Fruit fly (Drosophila melanogaster): Measurements from ENCODE around the gene CG5641.

CG5641 gene

DNA sequence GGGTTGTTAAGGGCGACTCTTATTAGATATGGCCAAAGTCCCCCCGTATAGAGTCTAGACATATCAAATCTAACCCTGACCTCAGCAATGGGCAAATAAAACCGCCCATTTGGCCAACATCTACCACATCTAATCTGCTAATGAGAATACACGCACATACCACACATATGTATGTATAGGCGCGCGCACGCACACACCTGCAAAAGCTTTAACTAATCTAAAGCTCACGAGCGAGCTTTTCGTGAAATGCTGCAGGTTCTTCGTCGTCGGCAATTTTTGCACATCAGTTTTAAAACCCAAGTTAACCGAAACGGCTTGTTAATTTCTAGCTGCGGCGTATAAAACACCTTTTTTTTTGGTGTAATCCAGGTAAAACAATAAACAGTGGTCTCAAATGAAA is 14.7 kb upstream of the CG5641 start:
- no peak for TF ChIP-seq CTCF (optimal IDR thresholded peaks at IDR 0.05)
- no peak for TF ChIP-seq CG8478 (optimal IDR thresholded peaks at IDR 0.05)

DNA sequence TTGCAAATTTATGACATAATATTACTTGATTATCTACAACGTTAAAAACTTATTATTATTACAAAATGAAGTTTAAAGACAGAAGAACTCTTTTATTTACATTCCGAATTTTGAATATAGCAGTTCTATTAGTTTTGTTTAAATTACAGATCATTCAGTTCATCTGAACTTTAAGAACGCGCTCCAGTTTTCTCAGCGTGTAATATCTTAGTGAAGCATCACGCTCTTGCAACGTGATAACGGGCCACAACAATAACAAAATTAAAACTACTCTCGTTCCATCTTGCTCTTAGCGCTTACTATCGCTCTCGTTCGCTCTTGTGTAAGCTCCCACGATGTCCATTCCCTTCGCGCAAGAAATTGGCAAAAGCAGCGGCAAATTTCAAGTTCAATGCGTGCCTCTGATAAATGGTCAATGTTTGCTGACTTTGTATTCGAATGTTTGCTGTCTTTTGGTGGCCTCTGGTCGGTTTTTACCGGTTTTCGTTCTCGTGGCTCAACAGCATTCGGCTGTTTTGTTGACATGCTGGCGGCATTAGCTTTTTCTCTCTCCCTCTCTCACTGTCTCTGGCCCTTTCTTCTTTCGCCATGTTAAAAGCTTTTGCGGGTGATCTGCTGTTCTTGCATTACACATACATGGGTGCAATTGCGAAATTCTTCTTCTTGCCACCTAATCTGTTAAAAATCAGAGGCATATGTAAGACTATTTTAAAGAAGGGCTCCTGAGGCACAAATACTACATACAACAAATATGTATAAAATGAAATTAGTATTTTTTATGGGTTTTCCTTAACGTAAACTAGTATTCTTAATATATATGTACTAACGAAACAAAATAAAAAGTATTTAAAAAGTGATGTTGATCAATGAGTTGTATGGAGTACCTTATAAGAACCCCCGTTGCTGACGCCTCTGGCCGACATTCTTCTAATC is 13.8 kb upstream of the CG5641 start:
- TF ChIP-seq CG8478 (optimal IDR thresholded peaks at IDR 0.05) (no peak), CTCF (optimal IDR thresholded peaks at IDR 0.05) (no peak)

DNA sequence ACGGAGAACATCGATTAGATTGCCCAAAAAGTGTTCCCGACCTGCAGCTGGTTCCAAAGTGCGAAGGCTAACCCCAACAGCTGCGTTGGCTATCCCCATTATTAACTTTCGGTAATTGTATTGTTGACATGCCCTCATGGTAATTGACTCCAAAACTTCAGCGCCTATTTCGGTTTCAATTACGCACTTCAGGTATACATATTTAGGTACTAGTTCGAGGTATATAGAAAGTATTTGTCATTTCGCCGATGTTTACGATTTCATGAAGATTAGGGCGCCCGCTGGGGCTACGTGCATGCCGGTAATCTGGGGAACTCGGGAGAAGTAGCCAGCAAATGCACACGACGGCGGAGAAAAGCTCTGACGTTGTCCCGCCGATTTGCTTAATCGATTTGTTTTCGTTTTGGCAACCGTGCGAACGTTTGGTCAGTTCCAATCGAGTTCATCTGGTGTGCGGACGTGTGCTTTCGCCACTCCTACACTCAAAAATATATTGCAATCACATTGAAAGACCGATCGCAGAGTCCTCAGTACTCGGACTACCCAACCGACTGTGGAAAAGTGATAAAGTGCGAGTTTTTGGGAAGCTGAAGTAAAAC is 12.0 kb upstream of the CG5641 start:
- TF ChIP-seq CG8478 (optimal IDR thresholded peaks at IDR 0.05), result no peak
- TF ChIP-seq CTCF (optimal IDR thresholded peaks at IDR 0.05), result no peak

DNA sequence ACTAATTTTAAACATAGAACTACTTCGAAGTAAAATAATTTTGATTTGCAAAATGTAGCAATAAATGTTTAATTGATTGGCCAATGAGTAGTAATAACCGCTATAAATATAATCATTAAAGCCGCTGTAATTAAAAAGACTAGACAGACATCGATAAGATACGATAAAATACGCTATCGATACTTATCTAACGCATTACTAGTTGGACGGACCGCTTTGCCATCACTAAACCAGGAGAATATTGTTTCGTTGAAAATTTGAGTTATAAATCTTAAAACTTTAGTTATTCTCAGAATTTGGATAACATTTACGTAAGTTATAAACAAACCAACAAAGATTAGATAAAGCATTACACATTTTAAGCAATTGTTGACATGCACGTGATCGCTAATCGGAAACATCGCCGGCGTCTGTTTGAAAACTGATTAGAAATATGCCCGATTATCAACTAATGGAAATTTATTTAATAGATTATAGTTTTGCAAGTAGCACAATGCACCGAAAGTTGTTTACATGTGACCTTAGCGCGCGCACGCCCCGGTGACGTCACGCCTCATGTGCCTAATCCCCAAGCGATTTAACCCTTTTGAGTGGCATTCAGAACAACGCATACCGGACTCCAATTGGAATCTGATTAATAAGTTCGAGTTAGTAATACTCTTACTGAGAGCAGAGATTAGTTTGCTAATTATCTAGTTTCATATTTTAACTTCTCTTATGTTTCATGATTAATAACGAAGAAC is 10.5 kb upstream of the CG5641 start, which contains the start of gene Desat1:
Gene Desat1, plus strand, starts transcription at position 200 of the 743 bp plus-strand sequence.
- TF ChIP-seq CTCF (optimal IDR thresholded peaks at IDR 0.05), result peak in 1 of 2 experiments; percentile 5
- TF ChIP-seq CG8478 (optimal IDR thresholded peaks at IDR 0.05), result no peak

DNA sequence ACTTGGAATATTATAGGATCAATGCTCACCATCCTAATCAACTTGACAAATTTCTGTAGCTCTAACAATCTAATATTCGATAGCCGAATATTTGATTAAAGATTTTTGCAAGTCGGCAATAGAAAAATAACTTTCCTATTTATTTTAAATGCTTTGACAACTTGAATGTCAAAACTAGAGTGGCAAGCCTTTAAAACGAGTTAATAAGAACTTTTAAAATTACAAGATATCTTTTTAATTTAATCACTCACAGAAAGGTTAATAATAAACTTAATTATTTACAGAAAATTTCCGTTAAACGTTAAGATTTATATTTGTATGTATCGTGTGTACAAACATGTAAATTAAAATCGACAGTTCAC is 9.9 kb upstream of the CG5641 start, which contains the start of the genes CG17207 and CG46427:
Gene CG17207, minus strand, starts transcription at position 101 of the 362 bp plus-strand sequence.
Gene CG46427, minus strand, starts transcription at position 101 of the 362 bp plus-strand sequence.
- TF ChIP-seq CG8478 (optimal IDR thresholded peaks at IDR 0.05) (no peak), CTCF (optimal IDR thresholded peaks at IDR 0.05) (no peak)

DNA sequence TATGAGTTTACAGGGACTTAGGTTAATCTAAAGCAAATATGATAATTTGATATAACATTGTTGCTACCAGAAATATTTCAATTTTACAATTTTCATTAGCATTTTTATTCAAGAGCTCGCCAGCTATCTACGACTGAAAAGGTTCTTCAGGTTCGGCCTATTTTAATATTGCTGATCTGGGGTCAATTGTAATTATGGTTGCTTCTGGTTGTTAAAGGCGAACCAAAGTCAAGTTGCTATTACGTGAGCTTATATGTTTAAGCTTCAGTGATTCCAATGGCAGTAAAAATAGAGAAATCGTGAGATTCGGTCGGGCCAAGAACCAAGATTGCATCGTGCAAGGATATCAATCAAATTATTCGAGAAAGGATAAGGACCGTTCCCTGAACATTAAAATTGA is 6.9 kb upstream of the CG5641 start, which contains the start of gene Desat2:
Gene Desat2, plus strand, starts transcription at position 301 of the 400 bp plus-strand sequence.
- TF ChIP-seq CTCF (optimal IDR thresholded peaks at IDR 0.05), result no peak
- no peak for TF ChIP-seq CG8478 (optimal IDR thresholded peaks at IDR 0.05)

DNA sequence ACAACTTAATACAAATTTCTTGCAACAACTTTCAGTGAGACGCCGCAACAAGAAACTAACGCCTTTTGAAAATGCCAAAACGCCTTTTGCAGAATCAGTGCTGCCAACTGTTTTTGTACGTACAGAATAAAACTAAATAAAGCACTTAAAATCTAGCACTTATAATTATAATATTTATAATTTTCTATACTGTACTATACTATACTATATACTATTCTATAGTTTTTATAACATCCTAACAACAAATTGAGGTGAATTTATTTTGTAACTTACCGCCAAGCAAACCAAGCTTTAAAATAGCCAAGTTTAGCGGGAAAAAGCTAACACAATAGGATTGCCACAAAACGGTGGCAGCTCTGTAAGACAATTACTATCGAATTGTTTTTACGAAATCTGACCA is 4.7 kb upstream of the CG5641 start, which contains the start of the genes Aos1 and Srlp:
Gene Aos1, minus strand, starts transcription at position 59 of the 400 bp plus-strand sequence.
Gene Srlp, plus strand, starts transcription at position 335 of the 400 bp plus-strand sequence.
- TF ChIP-seq CTCF (optimal IDR thresholded peaks at IDR 0.05) (no peak), CG8478 (optimal IDR thresholded peaks at IDR 0.05) (no peak)

DNA sequence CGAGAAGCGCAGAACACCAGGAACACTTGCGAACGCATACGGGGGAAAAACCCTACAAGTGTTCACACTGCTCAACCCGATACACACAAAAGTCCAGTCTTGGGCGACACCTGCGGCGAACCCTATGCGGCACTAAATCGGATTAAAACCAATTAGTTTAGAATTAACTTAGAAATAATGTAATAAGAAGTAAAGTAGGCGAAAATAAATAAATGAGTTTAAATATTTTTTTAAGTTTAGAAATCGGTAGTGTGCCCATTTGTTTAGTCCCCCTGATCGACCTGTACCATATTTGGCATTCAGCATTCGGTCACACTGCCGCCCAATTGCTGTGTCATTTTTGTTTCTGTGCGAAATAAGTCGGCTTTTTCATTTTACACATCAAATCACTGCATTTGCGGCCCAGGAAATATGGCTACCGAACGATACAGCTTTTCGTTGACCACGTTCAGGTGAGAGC is 2.0 kb upstream of the CG5641 start, which contains the start of gene Prosalpha2:
Gene Prosalpha2, plus strand, starts transcription at position 292 of the 460 bp plus-strand sequence.
- TF ChIP-seq CG8478 (optimal IDR thresholded peaks at IDR 0.05) (no peak), CTCF (optimal IDR thresholded peaks at IDR 0.05) (no peak)

DNA sequence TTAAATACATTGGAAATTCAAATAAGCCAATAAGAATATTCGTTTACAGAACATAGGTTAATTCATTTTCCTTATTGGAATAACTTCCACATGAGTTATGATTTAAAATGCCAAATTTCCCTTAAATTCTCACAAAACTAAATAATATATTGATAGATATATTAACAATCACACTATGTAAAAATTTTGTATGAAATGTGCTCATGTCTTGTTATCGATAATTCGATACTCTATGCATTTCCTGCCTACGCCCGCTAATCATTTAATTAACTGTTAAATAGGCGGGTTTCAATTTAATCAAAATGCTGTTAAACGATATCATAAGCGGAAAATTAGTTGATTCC is 2.8 kb downstream of the CG5641 start, which contains the start of gene NANS:
Gene NANS, plus strand, starts transcription at position 269 of the 344 bp plus-strand sequence.
- TF ChIP-seq CG8478 (optimal IDR thresholded peaks at IDR 0.05), result no peak
- no peak for TF ChIP-seq CTCF (optimal IDR thresholded peaks at IDR 0.05)

DNA sequence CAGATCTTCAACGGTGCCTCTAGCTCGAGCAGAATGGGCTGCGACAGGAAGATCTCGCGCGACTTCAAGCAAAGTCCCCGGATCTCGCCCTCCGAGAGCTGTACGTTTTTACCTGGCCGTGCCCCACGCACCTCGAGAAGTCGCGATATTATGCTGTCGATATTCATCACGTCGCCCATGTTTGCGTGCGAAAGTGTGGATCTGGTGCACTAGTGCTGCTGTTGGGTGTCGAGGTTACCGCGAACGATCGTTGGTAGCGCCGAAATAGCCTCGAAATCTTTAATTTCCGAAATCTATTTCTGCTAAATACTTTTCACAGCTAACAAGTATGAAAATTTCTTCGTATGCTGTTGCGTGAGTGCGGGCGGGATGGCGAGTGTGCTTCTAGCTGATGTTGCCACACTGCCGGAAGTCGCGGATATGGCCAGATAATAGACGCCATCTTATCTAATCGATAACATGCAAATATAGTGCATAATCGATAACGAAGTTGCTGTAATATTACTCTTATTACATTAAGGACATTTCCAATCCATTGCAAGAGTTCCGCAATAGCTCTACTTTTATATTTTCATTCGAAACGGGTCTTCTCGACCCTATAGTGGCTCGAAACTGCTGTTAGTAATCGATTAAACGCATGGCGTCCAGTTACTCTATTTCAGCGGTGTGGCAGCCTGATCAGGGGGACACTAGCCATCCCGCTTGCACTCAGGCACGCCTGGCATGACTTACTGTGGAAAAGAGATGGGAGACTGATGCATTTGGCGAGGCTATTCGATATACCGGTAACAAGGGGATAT is 3.4 kb downstream of the CG5641 start, which contains the start of gene Pp1-87B:
Gene Pp1-87B, minus strand, starts transcription at position 408 of the 800 bp plus-strand sequence.
- peak in 1 of 2 experiments; percentile 12 for TF ChIP-seq CTCF (optimal IDR thresholded peaks at IDR 0.05)
- no peak for TF ChIP-seq CG8478 (optimal IDR thresholded peaks at IDR 0.05)

DNA sequence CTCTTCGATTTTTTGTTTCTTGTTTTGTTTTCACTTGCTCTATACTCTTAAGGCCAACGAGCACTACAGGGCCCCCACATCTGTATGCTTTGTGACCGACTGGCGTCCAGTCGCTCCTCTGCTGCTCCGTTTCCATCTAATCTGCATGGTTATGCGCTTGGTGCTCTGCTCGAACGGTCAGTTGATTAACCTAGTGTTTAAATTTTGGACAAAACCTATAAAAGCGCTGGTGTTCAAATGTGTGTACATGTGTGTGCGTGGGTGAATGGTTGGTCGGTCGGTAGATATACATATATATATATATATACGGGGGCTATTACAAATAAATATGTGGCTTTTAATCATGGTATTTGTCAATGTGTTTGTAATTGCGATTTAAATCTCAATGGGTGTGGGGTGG is 5.1 kb downstream of the CG5641 start:
- TF ChIP-seq CTCF (optimal IDR thresholded peaks at IDR 0.05), result no peak
- TF ChIP-seq CG8478 (optimal IDR thresholded peaks at IDR 0.05), result no peak

DNA sequence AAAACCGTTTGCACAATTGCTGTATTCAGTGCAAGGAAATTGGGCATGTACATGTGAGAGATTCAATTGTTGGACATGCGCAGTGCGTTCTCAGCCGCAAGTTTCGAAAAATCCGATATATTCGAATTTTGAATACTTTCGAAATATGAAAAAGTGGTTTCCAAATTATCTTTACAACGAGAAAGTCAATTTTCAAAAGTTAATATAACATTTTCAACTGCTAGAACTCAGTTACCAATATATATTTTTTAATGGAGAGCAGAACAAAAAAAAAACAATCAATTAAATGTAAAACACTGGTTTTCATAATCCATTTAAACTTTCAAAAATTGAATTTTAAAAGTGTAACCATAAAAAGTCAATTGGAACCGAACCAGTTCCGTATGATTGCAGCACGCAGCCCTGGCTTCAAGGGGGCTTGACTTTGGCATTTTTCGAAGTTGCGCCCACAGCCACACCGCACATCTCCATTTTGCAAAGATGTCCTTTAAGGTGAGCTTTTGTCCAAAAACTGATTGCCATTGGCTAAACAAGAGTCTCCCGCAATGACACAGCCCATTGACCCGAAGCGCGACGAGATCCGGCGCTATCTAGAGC is 6.6 kb downstream of the CG5641 start, which contains the start of the genes Scgbeta and CG17202:
Gene Scgbeta, minus strand, starts transcription at position 51 of the 597 bp plus-strand sequence.
Gene CG17202, plus strand, starts transcription at position 390 of the 597 bp plus-strand sequence.
- TF ChIP-seq CG8478 (optimal IDR thresholded peaks at IDR 0.05) (no peak), CTCF (optimal IDR thresholded peaks at IDR 0.05) (peak; percentile 20 to 23)

DNA sequence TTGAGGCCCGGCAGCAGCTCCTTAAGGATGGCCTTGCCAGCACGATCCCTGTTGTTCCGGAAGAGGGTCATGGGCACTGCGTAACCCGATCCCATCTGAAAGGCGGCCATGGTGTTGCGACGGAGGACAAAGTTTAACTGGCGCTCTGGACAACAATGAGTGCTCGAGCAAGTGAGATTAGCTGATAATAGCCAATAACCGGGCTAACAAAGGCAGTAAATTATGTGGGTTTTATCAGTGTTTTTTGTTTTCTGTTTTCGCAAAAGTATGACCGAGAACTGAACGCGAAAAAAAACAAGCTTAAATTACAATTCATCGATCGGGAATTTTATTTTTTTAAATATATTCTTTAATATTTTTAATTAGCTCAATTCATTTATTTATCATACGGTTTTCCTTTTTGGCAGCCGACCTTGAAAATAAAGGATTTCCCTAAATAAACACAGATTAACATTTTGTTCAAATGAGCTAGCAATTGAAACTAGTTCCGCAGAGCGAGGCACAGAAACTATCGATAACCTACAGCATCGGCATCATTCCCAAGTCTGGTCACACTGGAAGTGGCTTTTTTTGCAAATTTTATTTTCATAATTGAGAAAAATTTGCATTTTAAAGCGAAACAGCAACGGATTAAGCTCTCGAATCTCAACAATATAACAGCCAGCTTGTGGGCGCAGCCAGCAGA is 15.7 kb downstream of the CG5641 start, which contains the start of the genes Dip-C and pps:
Gene Dip-C, minus strand, starts transcription at position 486 of the 685 bp plus-strand sequence.
Gene pps, plus strand, starts transcription at position 555 of the 685 bp plus-strand sequence.
- peak in 1 of 2 experiments; percentile 30 for TF ChIP-seq CTCF (optimal IDR thresholded peaks at IDR 0.05)
- TF ChIP-seq CG8478 (optimal IDR thresholded peaks at IDR 0.05), result no peak

All from S2 (cell line).